Worm (Caenorhabditis elegans): ENCODE results near the gene T05C1.5.

ce11 chrII:4490729-4491128 lies at the start of gene T05C1.5:
- TF ChIP-seq ama-1 (optimal IDR thresholded peaks at IDR 0.05) (no peak), egl-27 (tag; optimal IDR thresholded peaks at IDR 0.05) (no peak)

Data from whole organism, L3 larva.